Worm (Caenorhabditis elegans) whole organism, L2 larva: ENCODE measurements around the gene clec-7.

ENCODE experiments used
- C34F6.9 ChIP-seq: fragments of 150-350 bp; optimal IDR thresholded peaks from 2 replicates; lab custom pipeline; 2014; ENCODE audit warnings: missing biosample characterization, missing genetic modification characterization
- F13H6.1 ChIP-seq: sonication (generic microtip); optimal IDR thresholded peaks from 2 replicates; lab custom pipeline; 2016; ENCODE audit warnings: missing genetic modification characterization, missing compliant biosample characterization
- R02D3.7 ChIP-seq: fragments of 150-350 bp; optimal IDR thresholded peaks from 2 replicates; lab custom pipeline; 2014; ENCODE audit warnings: missing biosample characterization, missing genetic modification characterization
- alr-1 ChIP-seq: fragments of 150-350 bp; optimal IDR thresholded peaks from 2 replicates; lab custom pipeline; 2014; ENCODE audit warnings: missing biosample characterization, missing genetic modification characterization
- aly-2 ChIP-seq: fragments of 150-350 bp; optimal IDR thresholded peaks from 2 replicates; lab custom pipeline; 2014; ENCODE audit warnings: missing biosample characterization, missing genetic modification characterization
- blmp-1 ChIP-seq: sonication (generic microtip); optimal IDR thresholded peaks from 2 replicates; lab custom pipeline; 2017; ENCODE audit warnings: missing genetic modification characterization, mild to moderate bottlenecking, missing compliant biosample characterization, antibody characterized with exemption, moderate library complexity; ENCODE audit not compliant: insufficient read depth
- ceh-16 ChIP-seq: fragments of 150-350 bp; optimal IDR thresholded peaks from 2 replicates; lab custom pipeline; 2014; ENCODE audit warnings: missing biosample characterization, missing genetic modification characterization
- ceh-82 ChIP-seq: fragments of 150-350 bp; optimal IDR thresholded peaks from 2 replicates; lab custom pipeline; 2014; ENCODE audit warnings: missing biosample characterization, missing genetic modification characterization
- crh-2 ChIP-seq: sonication (generic microtip); optimal IDR thresholded peaks from 2 replicates; lab custom pipeline; 2017; ENCODE audit warnings: missing biosample characterization, missing genetic modification characterization
- dmd-4 ChIP-seq: sonication (generic microtip); optimal IDR thresholded peaks from 2 replicates; lab custom pipeline; 2017; ENCODE audit warnings: missing biosample characterization, missing genetic modification characterization
- egl-27 ChIP-seq: sonication (generic microtip); optimal IDR thresholded peaks from 3 replicates; lab custom pipeline; 2017; ENCODE audit warnings: missing biosample characterization, missing genetic modification reagents, missing genetic modification characterization
- elt-1 ChIP-seq: fragments of 150-350 bp; optimal IDR thresholded peaks from 2 replicates; lab custom pipeline; 2014; ENCODE audit warnings: missing biosample characterization, missing genetic modification characterization
- gmeb-1 ChIP-seq: fragments of 150-350 bp; optimal IDR thresholded peaks from 2 replicates; lab custom pipeline; 2014; ENCODE audit warnings: missing biosample characterization, missing genetic modification characterization
- lin-11 ChIP-seq: fragments of 150-350 bp; sonication (generic microtip); optimal IDR thresholded peaks from 2 replicates; lab custom pipeline; 2014; ENCODE audit warnings: missing biosample characterization, missing genetic modification characterization, inconsistent platforms, mixed read lengths
- lin-13 ChIP-seq: fragments of 150-350 bp; optimal IDR thresholded peaks from 2 replicates; lab custom pipeline; 2014; ENCODE audit warnings: missing biosample characterization, missing genetic modification reagents, missing genetic modification characterization
- lsy-2 ChIP-seq, 2 experiments: fragments of 150-350 bp in 1 of 2; sonication (generic microtip) in 1 of 2; optimal IDR thresholded peaks; 2 replicates each; lab custom pipeline; 2014 to 2017; ENCODE audit warnings: missing biosample characterization in 2 of 2, missing genetic modification characterization in 2 of 2
- mab-5 ChIP-seq: fragments of 150-350 bp; optimal IDR thresholded peaks from 2 replicates; lab custom pipeline; 2014; ENCODE audit warnings: missing biosample characterization, missing genetic modification characterization
- mbf-1 ChIP-seq: sonication (generic microtip); optimal IDR thresholded peaks from 2 replicates; lab custom pipeline; 2017; ENCODE audit warnings: missing biosample characterization, missing genetic modification characterization
- mdl-1 ChIP-seq, 2 experiments: fragments of 150-350 bp in 1 of 2; sonication (generic microtip) in 1 of 2; optimal IDR thresholded peaks; 2 replicates each; lab custom pipeline; 2017; ENCODE audit warnings: missing biosample characterization in 2 of 2, missing genetic modification characterization in 2 of 2
- nhr-10 ChIP-seq: sonication (generic microtip); optimal IDR thresholded peaks from 2 replicates; lab custom pipeline; 2017; ENCODE audit warnings: missing biosample characterization, missing genetic modification characterization
- nhr-11 ChIP-seq: fragments of 150-350 bp; optimal IDR thresholded peaks from 2 replicates; lab custom pipeline; 2014; ENCODE audit warnings: missing biosample characterization, missing genetic modification characterization
- nhr-12 ChIP-seq: fragments of 150-350 bp; optimal IDR thresholded peaks from 2 replicates; lab custom pipeline; 2014; ENCODE audit warnings: missing biosample characterization, missing genetic modification characterization
- nhr-129 ChIP-seq: fragments of 150-350 bp; optimal IDR thresholded peaks from 2 replicates; lab custom pipeline; 2014; ENCODE audit warnings: missing biosample characterization, missing genetic modification characterization
- nhr-21 ChIP-seq: fragments of 150-350 bp; optimal IDR thresholded peaks from 2 replicates; lab custom pipeline; 2014; ENCODE audit warnings: missing biosample characterization, missing genetic modification characterization
- nhr-23 ChIP-seq: fragments of 150-350 bp; optimal IDR thresholded peaks from 2 replicates; lab custom pipeline; 2014; ENCODE audit warnings: missing biosample characterization, missing genetic modification reagents, missing genetic modification characterization
- nhr-25 ChIP-seq: fragments of 150-350 bp; sonication (generic microtip); optimal IDR thresholded peaks from 3 replicates; lab custom pipeline; 2014; ENCODE audit warnings: missing biosample characterization, missing genetic modification characterization
- nhr-77 ChIP-seq: fragments of 150-350 bp; optimal IDR thresholded peaks from 2 replicates; lab custom pipeline; 2014; ENCODE audit warnings: missing biosample characterization, missing genetic modification characterization
- sem-4 ChIP-seq: fragments of 150-350 bp; optimal IDR thresholded peaks from 2 replicates; lab custom pipeline; 2014; ENCODE audit warnings: missing biosample characterization, missing genetic modification reagents, missing genetic modification characterization
- skn-1 ChIP-seq: sonication (generic microtip); optimal IDR thresholded peaks from 2 replicates; lab custom pipeline; 2017; ENCODE audit warnings: missing biosample characterization, missing genetic modification characterization
- sma-3 ChIP-seq: sonication (generic microtip); optimal IDR thresholded peaks from 2 replicates; lab custom pipeline; 2016; ENCODE audit warnings: missing genetic modification reagents, missing genetic modification characterization, missing compliant biosample characterization
- sma-9 ChIP-seq, 2 experiments: fragments of 150-350 bp in 1 of 2; sonication (generic microtip) in 1 of 2; optimal IDR thresholded peaks; 2 replicates each; lab custom pipeline; 2014 to 2016; ENCODE audit warnings: missing genetic modification characterization in 2 of 2, mild to moderate bottlenecking in 1 of 2, missing biosample characterization in 1 of 2, missing compliant biosample characterization in 1 of 2, missing genetic modification reagents in 1 of 2, moderate library complexity in 1 of 2
- snpc-4 ChIP-seq: fragments of 150-350 bp; optimal IDR thresholded peaks from 2 replicates; lab custom pipeline; 2014; ENCODE audit warnings: missing biosample characterization, missing genetic modification characterization
- zag-1 ChIP-seq: fragments of 150-350 bp; optimal IDR thresholded peaks from 2 replicates; lab custom pipeline; 2014; ENCODE audit warnings: missing biosample characterization, missing genetic modification characterization
- ztf-1 ChIP-seq: fragments of 200-800 bp; sonication (Bioruptor generic); conservative IDR thresholded peaks from 2 replicates; pipeline ENCODE4 v1.3.6; 2022; ENCODE audit warnings: missing genetic modification characterization, missing compliant biosample characterization
- ztf-11 ChIP-seq: sonication (generic microtip); optimal IDR thresholded peaks from 2 replicates; lab custom pipeline; 2017; ENCODE audit warnings: missing biosample characterization, missing genetic modification characterization
- ztf-4 ChIP-seq: fragments of 150-350 bp; optimal IDR thresholded peaks from 2 replicates; lab custom pipeline; 2014; ENCODE audit warnings: missing biosample characterization, missing genetic modification characterization

clec-7 gene

ce11 chrV:7328092-7328491 is at the start of gene clec-7:
clec-7 (plus strand) TSS chrV:7328392.
- TF ChIP-seq nhr-77 (tag; lab: Kevin White, UChicago), result no peak
- no peak for TF ChIP-seq sma-3 (GFP tag; lab: Kevin White, UChicago)
- no peak for TF ChIP-seq ceh-16
- no peak for TF ChIP-seq sma-9 (GFP tag; optimal IDR thresholded peaks at IDR 0.05; lab: Kevin White, UChicago)
- TF ChIP-seq sma-9 (tag; optimal IDR thresholded peaks at IDR 0.05; lab: Kevin White, UChicago), result no peak
- no peak for TF ChIP-seq elt-1 (tag; lab: Kevin White, UChicago)
- no peak for TF ChIP-seq snpc-4
- no peak for TF ChIP-seq C34F6.9 (tag; lab: Kevin White, UChicago)
- TF ChIP-seq lsy-2 (tag; optimal IDR thresholded peaks at IDR 0.05; lab: Kevin White, UChicago), result no peak
- TF ChIP-seq dmd-4 (tag; lab: Kevin White, UChicago), result no peak
- no peak for TF ChIP-seq alr-1 (tag; lab: Kevin White, UChicago)
- TF ChIP-seq gmeb-1 (tag; lab: Kevin White, UChicago), result no peak
- no peak for TF ChIP-seq skn-1
- no peak for TF ChIP-seq ztf-1 (GFP tag; lab: Robert Waterston, UW)
- no peak for TF ChIP-seq nhr-12
- TF ChIP-seq nhr-129 (tag; lab: Kevin White, UChicago), result no peak
- no peak for TF ChIP-seq ceh-82 (tag; lab: Kevin White, UChicago)
- TF ChIP-seq zag-1 (tag; lab: Kevin White, UChicago), result no peak
- TF ChIP-seq blmp-1, result no peak
- no peak for TF ChIP-seq sem-4 (tag; lab: Kevin White, UChicago)
- no peak for TF ChIP-seq lin-13 (GFP tag; lab: Kevin White, UChicago)

DNA sequence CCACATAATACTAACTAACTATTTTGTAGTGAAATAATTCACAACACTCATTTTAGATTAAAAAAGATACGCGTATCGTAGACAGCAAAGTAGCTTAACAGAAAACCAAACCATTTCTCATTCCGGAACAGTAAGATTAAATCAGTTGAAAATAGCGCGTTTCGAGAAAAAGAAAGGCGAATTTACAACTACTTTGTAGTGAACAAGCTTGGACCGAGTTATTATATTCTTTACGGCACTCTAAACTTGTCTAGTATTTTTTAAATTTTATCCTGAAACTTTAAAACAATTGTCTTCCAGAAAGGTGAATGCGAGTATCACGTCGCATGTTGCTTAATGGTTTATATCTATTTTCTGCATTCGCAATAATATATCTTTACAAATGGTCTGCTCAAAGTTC is 49.1 kb upstream of the clec-7 start, which contains the start of gene C13A2.4:
C13A2.4 (plus strand) TSS at position 301 of the 400 bp plus-strand sequence.
- no peak for TF ChIP-seq nhr-12
- no peak for TF ChIP-seq mab-5
- no peak for TF ChIP-seq lin-13 (GFP tag; lab: Kevin White, UChicago)
- no peak for TF ChIP-seq zag-1 (tag; lab: Kevin White, UChicago)
- TF ChIP-seq gmeb-1 (tag; lab: Kevin White, UChicago), result no peak
- no peak for TF ChIP-seq aly-2 (tag; lab: Kevin White, UChicago)
- TF ChIP-seq crh-2 (tag; lab: Kevin White, UChicago), result no peak
- TF ChIP-seq mdl-1 (tag; optimal IDR thresholded peaks at IDR 0.05; lab: Kevin White, UChicago), result no peak
- no peak for TF ChIP-seq nhr-10 (tag; lab: Kevin White, UChicago)
- no peak for TF ChIP-seq ztf-11 (tag; lab: Kevin White, UChicago)
- TF ChIP-seq egl-27 (tag; lab: Kevin White, UChicago), result no peak
- TF ChIP-seq ceh-82 (tag; lab: Kevin White, UChicago), result no peak
- no peak for TF ChIP-seq nhr-25 (tag; lab: Kevin White, UChicago)
- no peak for TF ChIP-seq ztf-4 (tag; lab: Kevin White, UChicago)

- TF ChIP-seq nhr-12 (no peak), nhr-11 (tag; lab: Kevin White, UChicago) (no peak), mbf-1 (tag; lab: Kevin White, UChicago) (no peak), nhr-21 (tag; lab: Kevin White, UChicago) (no peak), nhr-23 (no peak), F13H6.1 (no peak), gmeb-1 (tag; lab: Kevin White, UChicago) (no peak), sma-9 (GFP tag; optimal IDR thresholded peaks at IDR 0.05; lab: Kevin White, UChicago) (no peak), sma-9 (tag; optimal IDR thresholded peaks at IDR 0.05; lab: Kevin White, UChicago) (no peak)
Measured at ce11 chrV:7282037-7282436, 46.2 kb upstream of the clec-7 start, which contains the start of gene C13A2.3. C13A2.3 (plus strand) TSS chrV:7282337.

ce11 chrV:7288699-7289098 is 39.5 kb upstream of the clec-7 start, which contains the start of gene C13A2.1:
C13A2.1 (plus strand) TSS chrV:7288999.
- no peak for TF ChIP-seq sem-4 (tag; lab: Kevin White, UChicago)
- peak; percentile 6 for TF ChIP-seq elt-1 (tag; lab: Kevin White, UChicago)
- TF ChIP-seq egl-27 (tag; lab: Kevin White, UChicago), result no peak
- no peak for TF ChIP-seq gmeb-1 (tag; lab: Kevin White, UChicago)
- TF ChIP-seq R02D3.7 (tag; lab: Kevin White, UChicago), result no peak
- TF ChIP-seq crh-2 (tag; lab: Kevin White, UChicago), result no peak
- TF ChIP-seq nhr-77 (tag; lab: Kevin White, UChicago), result no peak
- no peak for TF ChIP-seq lin-11 (tag; lab: Kevin White, UChicago)
